Worm (Caenorhabditis elegans) whole organism, late embryonic: ENCODE data around the gene gtbp-1.

Experiments used
- C08G9.2 ChIP-seq: sonication (generic microtip); optimal IDR thresholded peaks from 2 replicates; lab custom pipeline; 2016; ENCODE audit warnings: mild to moderate bottlenecking, missing genetic modification characterization, moderate library complexity, missing compliant biosample characterization
- ama-1 ChIP-seq: fragments of 150-350 bp; optimal IDR thresholded peaks from 2 replicates; lab custom pipeline; 2014
- nhr-11 ChIP-seq: fragments of 150-350 bp; optimal IDR thresholded peaks from 2 replicates; lab custom pipeline; 2014; ENCODE audit warnings: missing biosample characterization, missing genetic modification characterization
- pat-9 ChIP-seq: fragments of 200-800 bp; sonication (Bioruptor generic); optimal IDR thresholded peaks from 2 replicates; lab custom pipeline; 2018; ENCODE audit warnings: mild to moderate bottlenecking, missing genetic modification characterization, moderate library complexity, missing compliant biosample characterization
- pha-4 ChIP-seq: fragments of 150-350 bp; optimal IDR thresholded peaks from 2 replicates; lab custom pipeline; 2018; ENCODE audit warnings: missing biosample characterization, missing genetic modification reagents, missing genetic modification characterization
- sdc-2 ChIP-seq: sonication (generic microtip); optimal IDR thresholded peaks from 2 replicates; lab custom pipeline; 2016; ENCODE audit warnings: missing genotype, missing genetic modification characterization, missing compliant biosample characterization
- sox-2 ChIP-seq: fragments of 200-800 bp; sonication (Bioruptor generic); IDR thresholded peaks from 2 replicates; pipeline ENCODE4 v1.3.6; 2022; ENCODE audit warnings: missing genetic modification reagents, missing genetic modification characterization, missing compliant biosample characterization
- unc-3 ChIP-seq, 2 experiments: fragments of 200-800 bp in 1 of 2; sonication (Bioruptor generic) in 1 of 2; sonication (generic microtip) in 1 of 2; conservative IDR thresholded peaks in 1 of 2; optimal IDR thresholded peaks in 1 of 2; 2 replicates each; pipeline versions ENCODE4 v1.3.6 to Lab custom; 2016 to 2022; ENCODE audit warnings: missing compliant biosample characterization in 2 of 2, missing genetic modification characterization in 2 of 2, missing genetic modification reagents in 1 of 2
- unc-55 ChIP-seq: sonication (generic microtip); optimal IDR thresholded peaks from 2 replicates; lab custom pipeline; 2017; ENCODE audit warnings: missing biosample characterization, missing genetic modification reagents, missing genetic modification characterization
- unc-86 ChIP-seq: sonication (generic microtip); optimal IDR thresholded peaks from 2 replicates; lab custom pipeline; 2016; ENCODE audit warnings: missing genetic modification characterization, missing compliant biosample characterization

- TF ChIP-seq ama-1 (lab: Kevin White, UChicago) = no peak
- no peak for TF ChIP-seq pha-4 (tag; lab: Kevin White, UChicago)
- no peak for TF ChIP-seq nhr-11 (tag; lab: Kevin White, UChicago)
- no peak for TF ChIP-seq pat-9
- no peak for TF ChIP-seq sdc-2 (tag; lab: Kevin White, UChicago)
- no peak for TF ChIP-seq unc-86 (tag; lab: Kevin White, UChicago)
- no peak for TF ChIP-seq sox-2 (GFP tag; lab: Robert Waterston, UW)
- TF ChIP-seq unc-3 (GFP tag; conservative IDR thresholded peaks at IDR 0.05; lab: Robert Waterston, UW) = no peak
- TF ChIP-seq unc-3 (tag; optimal IDR thresholded peaks at IDR 0.05; lab: Kevin White, UChicago) = no peak
- TF ChIP-seq C08G9.2 (tag; lab: Kevin White, UChicago) = no peak
- TF ChIP-seq unc-55 = no peak
These were observed 16.2 kb downstream of the gtbp-1 start, which contains the start of gene nsph-3.2 for ce11 chrIV:10112570-10112969.
